Worm (Caenorhabditis elegans) whole organism, mixed stage, embryonic: ENCODE data around the gene C14E2.4.

Experiments
- M03D4.4 ChIP-seq: sonication (generic microtip); optimal IDR thresholded peaks from 2 replicates; lab custom pipeline; 2017; ENCODE audit warnings: mild to moderate bottlenecking, missing genetic modification characterization, missing compliant biosample characterization
- bed-3 ChIP-seq: fragments of 200-800 bp; sonication (Bioruptor generic); optimal IDR thresholded peaks from 3 replicates; lab custom pipeline; 2018; ENCODE audit warnings: mild to moderate bottlenecking, missing genetic modification characterization, moderate library complexity, missing compliant biosample characterization
- cnd-1 ChIP-seq: fragments of 200-800 bp; sonication (Bioruptor generic); optimal IDR thresholded peaks from 2 replicates; lab custom pipeline; 2018; ENCODE audit warnings: mild to moderate bottlenecking, missing genetic modification characterization, missing compliant biosample characterization
- elt-1 ChIP-seq: sonication (generic microtip); optimal IDR thresholded peaks from 2 replicates; lab custom pipeline; 2017; ENCODE audit warnings: missing genetic modification characterization, mild to moderate bottlenecking, missing compliant biosample characterization, antibody characterized with exemption, moderate library complexity, borderline replicate concordance; ENCODE audit not compliant: insufficient read depth
- elt-3 ChIP-seq: fragments of 150-350 bp; optimal IDR thresholded peaks from 2 replicates; lab custom pipeline; 2014; ENCODE audit warnings: missing biosample characterization, missing genetic modification characterization
- lin-13 ChIP-seq: fragments of 150-350 bp; optimal IDR thresholded peaks from 2 replicates; lab custom pipeline; 2014; ENCODE audit warnings: missing biosample characterization, missing genetic modification characterization
- mls-2 ChIP-seq: sonication (generic microtip); optimal IDR thresholded peaks from 2 replicates; lab custom pipeline; 2016; ENCODE audit warnings: mild to moderate bottlenecking, missing genetic modification characterization, moderate library complexity, missing compliant biosample characterization
- nhr-237 ChIP-seq: fragments of 150-350 bp; optimal IDR thresholded peaks from 2 replicates; lab custom pipeline; 2014; ENCODE audit warnings: missing biosample characterization, missing genetic modification characterization
- sptf-1 ChIP-seq: sonication (generic microtip); optimal IDR thresholded peaks from 2 replicates; lab custom pipeline; 2017; ENCODE audit warnings: mild to moderate bottlenecking, missing genetic modification characterization, moderate library complexity, missing compliant biosample characterization

- TF ChIP-seq nhr-237 (tag; lab: Kevin White, UChicago): no peak
- no peak for TF ChIP-seq elt-1 (tag; lab: Kevin White, UChicago)
- TF ChIP-seq elt-3 (tag; lab: Kevin White, UChicago): no peak
- no peak for TF ChIP-seq sptf-1 (tag; lab: Kevin White, UChicago)
- TF ChIP-seq cnd-1 (tag; lab: Kevin White, UChicago): no peak
- no peak for TF ChIP-seq mls-2 (tag; lab: Kevin White, UChicago)
- no peak for TF ChIP-seq bed-3
- TF ChIP-seq M03D4.4 (tag; lab: Kevin White, UChicago): no peak
- TF ChIP-seq lin-13: no peak
Measured at ce11 chrX:1860422-1860821, 39.3 kb upstream of the C14E2.4 start, which contains the start of gene T26C11.8.
